Fruit fly (Drosophila melanogaster): Measurements from ENCODE around the gene CG13950.

CG13950 gene

DNA sequence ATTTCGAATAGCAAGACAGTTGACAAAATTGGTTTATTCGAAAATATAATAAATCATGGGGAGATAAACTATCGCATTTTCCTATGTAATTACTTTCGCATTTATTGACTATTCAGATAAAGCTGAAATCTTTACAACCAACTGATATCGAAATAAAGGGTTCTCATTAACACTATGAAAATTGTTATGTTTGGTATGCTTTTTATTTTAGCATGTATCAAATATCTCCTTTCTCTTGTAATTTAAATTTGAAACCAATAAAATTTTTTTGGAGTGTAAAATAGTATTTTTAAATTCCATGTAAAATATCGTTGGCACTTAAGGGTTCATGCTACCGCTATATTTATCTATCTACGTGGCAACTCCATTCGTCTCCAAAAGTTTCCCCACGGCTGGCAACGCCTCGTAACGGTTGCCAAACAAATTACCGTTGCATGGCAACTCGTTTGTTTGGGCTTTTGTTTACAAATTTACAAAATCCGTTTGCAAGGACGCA lies 4.9 kb upstream of the CG13950 start, which contains the start of gene CG13949 (continued):
- 0 out of 4 replicates have a peak, but pooled peaks have one; percentile 40 for TF ChIP-seq Dll (GFP tag; IDR thresholded peaks at IDR 0.05; ENCODE audit: partially characterized antibody)
- no peak for TF ChIP-seq YL-1 (GFP tag; optimal IDR thresholded peaks at IDR 0.05)
- TF ChIP-seq HLH4C (GFP tag; IDR thresholded peaks at IDR 0.05; ENCODE audit: partially characterized antibody) = 0 out of 3 replicates have a peak, but pooled peaks have one; percentile 43
- peak; percentile 21 for TF ChIP-seq Abd-B (GFP tag; optimal IDR thresholded peaks at IDR 0.05)
- TF ChIP-seq croc (GFP tag; conservative IDR thresholded peaks at IDR 0.05) = no peak; the same call in 2 of the 3 replicates
- no peak for TF ChIP-seq sqz (GFP tag; optimal IDR thresholded peaks at IDR 0.05)
- peak; percentile 14 for TF ChIP-seq p53 (GFP tag; optimal IDR thresholded peaks at IDR 0.05)
- TF ChIP-seq NfI (GFP tag; optimal IDR thresholded peaks at IDR 0.05) = peak; percentile 62
- TF ChIP-seq CG6654 (GFP tag; optimal IDR thresholded peaks at IDR 0.05) = no peak
- TF ChIP-seq ttk (GFP tag; IDR thresholded peaks at IDR 0.05) = peak; percentile 80
- TF ChIP-seq so (GFP tag; IDR thresholded peaks at IDR 0.05) = no peak
- TF ChIP-seq cg (GFP tag; optimal IDR thresholded peaks at IDR 0.05) = no peak
- peak; percentile 44 for TF ChIP-seq CG10209 (GFP tag; optimal IDR thresholded peaks at IDR 0.05)
- TF ChIP-seq Pdp1 (GFP tag; optimal IDR thresholded peaks at IDR 0.05) = peak; percentile 1 to 66
- TF ChIP-seq Elba2 (GFP tag; optimal IDR thresholded peaks at IDR 0.05) = no peak
- TF ChIP-seq CG10543 (GFP tag; optimal IDR thresholded peaks at IDR 0.05) = peak; percentile 5
- peak; percentile 31 for TF ChIP-seq Bdp1 (GFP tag; optimal IDR thresholded peaks at IDR 0.05)
- peak; percentile 45; the same call in 1 of the 2 replicates for TF ChIP-seq Drgx (GFP tag; IDR thresholded peaks at IDR 0.05)
- peak; percentile 44; the same call in 1 of the 2 replicates for TF ChIP-seq unc-4 (GFP tag; IDR thresholded peaks at IDR 0.05; ENCODE audit: partially characterized antibody)
- TF ChIP-seq CG4707 (GFP tag; optimal IDR thresholded peaks at IDR 0.05) = no peak
- no peak for TF ChIP-seq HLHmδ (GFP tag; optimal IDR thresholded peaks at IDR 0.05)
- peak; percentile 15 for TF ChIP-seq CG15696 (tag; optimal IDR thresholded peaks at IDR 0.05)
- peak; percentile 68 for TF ChIP-seq CG13424 (tag; optimal IDR thresholded peaks at IDR 0.05)
- TF ChIP-seq CG8359 (GFP tag; optimal IDR thresholded peaks at IDR 0.05; ENCODE audit: borderline replicate concordance) = no peak
- TF ChIP-seq repo (GFP tag; optimal IDR thresholded peaks at IDR 0.05) = no peak
- peak; percentile 60 for TF ChIP-seq CG32772 (GFP tag; IDR thresholded peaks at IDR 0.05)
- peak; percentile 38 for TF ChIP-seq run (tag; optimal IDR thresholded peaks at IDR 0.05)
- TF ChIP-seq Dek (tag; optimal IDR thresholded peaks at IDR 0.05) = peak; percentile 68
- peak; percentile 76 for TF ChIP-seq stc (GFP tag; IDR thresholded peaks at IDR 0.05)
- peak; percentile 73 for TF ChIP-seq B-H1 (GFP tag; IDR thresholded peaks at IDR 0.05)
- TF ChIP-seq Mrtf (GFP tag; IDR thresholded peaks at IDR 0.05) = peak; percentile 70; the same call in 2 of the 3 replicates
- TF ChIP-seq CG3847 (GFP tag; IDR thresholded peaks at IDR 0.05) = peak; percentile 92
- TF ChIP-seq CG11456 (GFP tag; IDR thresholded peaks at IDR 0.05) = peak; percentile 87
- peak; percentile 57 for TF ChIP-seq CG16813 (GFP tag; IDR thresholded peaks at IDR 0.05; ENCODE audit: partially characterized antibody)
- TF ChIP-seq Ets97D (GFP tag; optimal IDR thresholded peaks at IDR 0.05) = peak; percentile 68
- TF ChIP-seq CG12236 (GFP tag; optimal IDR thresholded peaks at IDR 0.05) = no peak
- TF ChIP-seq sob (GFP tag; IDR thresholded peaks at IDR 0.05) = peak; percentile 85
- TF ChIP-seq CG2712 (tag; optimal IDR thresholded peaks at IDR 0.05) = peak; percentile 70
- TF ChIP-seq CG14050 (GFP tag; IDR thresholded peaks at IDR 0.05) = peak; percentile 52; the same call in 2 of the 3 replicates
- TF ChIP-seq NC2β (GFP tag; optimal IDR thresholded peaks at IDR 0.05) = peak; percentile 41
- no peak for TF ChIP-seq crp (GFP tag; optimal IDR thresholded peaks at IDR 0.05)
- peak; percentile 24; the same call in 1 of the 2 replicates for TF ChIP-seq gsb (GFP tag; IDR thresholded peaks at IDR 0.05)
- TF ChIP-seq CG3407 (GFP tag; optimal IDR thresholded peaks at IDR 0.05) = peak; percentile 43
- no peak for TF ChIP-seq Trl (optimal IDR thresholded peaks at IDR 0.05)
- TF ChIP-seq Trl (GFP tag; optimal IDR thresholded peaks at IDR 0.05) = peak; percentile 60
- TF ChIP-seq dmrt99B (tag; optimal IDR thresholded peaks at IDR 0.05) = peak; percentile 46
- peak; percentile 45 for TF ChIP-seq bcd (GFP tag; optimal IDR thresholded peaks at IDR 0.05)
- TF ChIP-seq kay (GFP tag; optimal IDR thresholded peaks at IDR 0.05) = peak; percentile 39
- TF ChIP-seq row (GFP tag; IDR thresholded peaks at IDR 0.05) = peak; percentile 69
- TF ChIP-seq Dip3 (GFP tag; optimal IDR thresholded peaks at IDR 0.05) = peak; percentile 15

All from whole organism, embryonic.